In the genomic region with DNA sequence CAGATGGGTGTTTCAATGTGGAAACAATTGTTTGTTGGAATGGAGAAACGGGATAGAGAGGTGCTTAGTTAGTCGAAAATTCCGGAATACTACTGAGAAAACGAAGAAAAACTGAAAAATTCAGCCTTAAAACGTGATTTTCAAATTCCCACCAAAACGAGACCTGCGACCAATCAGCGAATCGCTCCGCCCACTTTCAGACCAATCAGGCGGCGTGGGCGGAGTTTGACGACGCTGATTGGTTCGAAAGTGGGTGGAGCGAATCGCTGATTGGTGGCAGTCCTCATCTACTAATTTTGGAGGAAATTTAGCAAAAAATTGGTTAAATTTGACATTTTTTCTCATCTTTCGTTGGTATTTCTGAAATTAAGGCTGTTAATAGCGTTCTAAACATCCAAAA, we compare ENCODE assay signal across 3 worm cellular contexts.
TF ChIP-seq lines count a peak whose summit lies in the region.

No protein-coding gene starts in this region.

TF ChIP-seq in whole organism, L3 larva, 47 proteins besides CTCF, POLR2A, EP300 and RAD21:
- TF ChIP-seq nfya-1 (tag; optimal IDR thresholded peaks at IDR 0.05; lab: Kevin White, UChicago; ENCODE audit: insufficient read depth) (peak; percentile 98), nhr-43 (tag; optimal IDR thresholded peaks at IDR 0.05; lab: Kevin White, UChicago; ENCODE audit: poor library complexity, severe bottlenecking) (no peak)

TF ChIP-seq in whole organism, late embryonic, 69 proteins besides CTCF, POLR2A, EP300 and RAD21:
- no peak for TF ChIP-seq fkh-10 (GFP tag; optimal IDR thresholded peaks at IDR 0.05; lab: Kevin White, UChicago)
- TF ChIP-seq ceh-2 (tag; optimal IDR thresholded peaks at IDR 0.05; lab: Kevin White, UChicago), result no peak
- TF ChIP-seq nfya-1 (tag; optimal IDR thresholded peaks at IDR 0.05; lab: Kevin White, UChicago), result peak; percentile 97
- TF ChIP-seq hlh-13 (GFP tag; optimal IDR thresholded peaks at IDR 0.05; lab: Kevin White, UChicago), result no peak
- TF ChIP-seq pax-1 (tag; optimal IDR thresholded peaks at IDR 0.05; lab: Kevin White, UChicago), result no peak

TF ChIP-seq in whole organism, young adult, 124 proteins besides CTCF, POLR2A, EP300 and RAD21:
- 0 out of 2 replicates have a peak, but pooled peaks have one; percentile 52 for TF ChIP-seq nfya-2 (GFP tag; IDR thresholded peaks at IDR 0.05; lab: Robert Waterston, UW)
- TF ChIP-seq nhr-80 (tag; optimal IDR thresholded peaks at IDR 0.05; lab: Kevin White, UChicago), result no peak
- no peak for TF ChIP-seq madf-6 (GFP tag; IDR thresholded peaks at IDR 0.05; lab: Robert Waterston, UW)
- TF ChIP-seq lag-1 (GFP tag; IDR thresholded peaks at IDR 0.05; lab: Robert Waterston, UW), result no peak
- no peak for TF ChIP-seq lin-35 (GFP tag; optimal IDR thresholded peaks at IDR 0.05; lab: Kevin White, UChicago)
- no peak for TF ChIP-seq madf-8 (GFP tag; conservative IDR thresholded peaks at IDR 0.05; lab: Robert Waterston, UW)
- TF ChIP-seq nhr-120 (GFP tag; IDR thresholded peaks at IDR 0.05; lab: Robert Waterston, UW), result no peak
- no peak for TF ChIP-seq let-526 (GFP tag; IDR thresholded peaks at IDR 0.05; lab: Robert Waterston, UW)
- no peak for TF ChIP-seq lsy-27 (tag; optimal IDR thresholded peaks at IDR 0.05; lab: Kevin White, UChicago; ENCODE audit: borderline replicate concordance, insufficient read depth)
- no peak for TF ChIP-seq dpl-1 (GFP tag; optimal IDR thresholded peaks at IDR 0.05; lab: Kevin White, UChicago)
- no peak for TF ChIP-seq B0261.1 (tag; optimal IDR thresholded peaks at IDR 0.05; lab: Kevin White, UChicago)
- no peak for TF ChIP-seq ztf-26 (tag; optimal IDR thresholded peaks at IDR 0.05; lab: Kevin White, UChicago)
- TF ChIP-seq nfyb-1 (GFP tag; IDR thresholded peaks at IDR 0.05; lab: Robert Waterston, UW), result peak; percentile 91
- TF ChIP-seq madf-10 (tag; optimal IDR thresholded peaks at IDR 0.05; lab: Kevin White, UChicago), result no peak
- TF ChIP-seq dox-1 (GFP tag; IDR thresholded peaks at IDR 0.05; lab: Robert Waterston, UW), result no peak
- no peak for TF ChIP-seq hsf-1 (GFP tag; IDR thresholded peaks at IDR 0.05; lab: Robert Waterston, UW)
